Fruit fly (Drosophila melanogaster): ENCODE results near the gene CG12170.
A peak's percentile ranks its signal among the peaks of the same experiment; 100 is the strongest.

The CG12170 gene

DNA sequence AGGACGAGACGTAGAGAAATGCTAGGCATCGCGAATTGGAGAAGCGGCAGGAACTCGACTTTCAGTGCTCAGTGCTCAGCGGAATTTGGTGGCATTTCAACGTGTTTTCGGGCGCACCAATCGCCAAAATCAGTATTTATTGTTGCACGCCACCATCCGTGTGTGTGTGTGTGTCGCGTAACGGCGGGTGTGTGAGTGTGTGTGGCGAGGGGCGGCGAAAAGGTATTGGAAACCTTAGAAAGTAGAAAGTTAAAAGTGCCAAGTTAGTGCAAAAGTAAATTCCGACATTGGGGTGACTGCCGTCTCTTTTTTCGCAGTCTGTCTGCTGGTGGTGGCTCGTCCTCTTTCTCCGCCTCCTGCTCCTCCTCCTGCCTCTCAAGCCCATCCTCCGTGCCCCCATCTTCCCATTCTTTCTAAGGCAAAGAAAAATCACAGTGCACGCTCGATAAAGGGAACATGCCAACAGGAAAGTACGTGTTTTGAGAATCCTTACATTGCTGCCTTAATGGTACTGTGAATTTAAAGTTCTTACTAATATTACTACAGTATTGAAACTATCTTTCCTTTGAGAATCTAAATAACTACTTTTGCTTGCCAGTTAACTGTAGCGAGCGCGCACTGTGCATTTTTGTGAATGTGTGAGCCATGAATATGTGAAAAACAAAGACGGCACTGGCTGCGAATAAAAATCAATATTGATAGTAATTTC lies 49.2 kb downstream of the CG12170 start (continued):
- TF ChIP-seq Vsx1 (GFP tag; optimal IDR thresholded peaks at IDR 0.05) (peak; percentile 15), Atf3 (GFP tag; optimal IDR thresholded peaks at IDR 0.05) (no peak), CG4328 (GFP tag; optimal IDR thresholded peaks at IDR 0.05) (no peak), CG13775 (GFP tag; optimal IDR thresholded peaks at IDR 0.05) (no peak), CG9817 (tag; optimal IDR thresholded peaks at IDR 0.05) (peak; percentile 55), ken (GFP tag; IDR thresholded peaks at IDR 0.05) (peak; percentile 40; the same call in 1 of the 3 replicates), CG32532 (GFP tag; IDR thresholded peaks at IDR 0.05) (peak; percentile 24; the same call in 1 of the 2 replicates), B-H1 (GFP tag; IDR thresholded peaks at IDR 0.05) (peak; percentile 15; the same call in 2 of the 3 replicates), CG1832 (GFP tag; optimal IDR thresholded peaks at IDR 0.05) (no peak), corto (GFP tag; optimal IDR thresholded peaks at IDR 0.05) (no peak), tll (GFP tag; optimal IDR thresholded peaks at IDR 0.05) (no peak), psq (GFP tag; optimal IDR thresholded peaks at IDR 0.05) (no peak), Dip3 (GFP tag; optimal IDR thresholded peaks at IDR 0.05) (peak; percentile 25), gce (GFP tag; IDR thresholded peaks at IDR 0.05) (no peak), dysf (GFP tag; IDR thresholded peaks at IDR 0.05) (peak; percentile 61; the same call in 2 of the 3 replicates), wor (GFP tag; IDR thresholded peaks at IDR 0.05) (peak; percentile 15; the same call in 1 of the 2 replicates), CG13296 (GFP tag; optimal IDR thresholded peaks at IDR 0.05) (peak; percentile 39), CG7786 (GFP tag; optimal IDR thresholded peaks at IDR 0.05) (peak; percentile 10), CG11560 (tag; IDR thresholded peaks at IDR 0.05) (0 out of 3 replicates have a peak, but pooled peaks have one; percentile 29), ewg (GFP tag; optimal IDR thresholded peaks at IDR 0.05) (no peak), ind (GFP tag; optimal IDR thresholded peaks at IDR 0.05) (peak; percentile 60), yki (optimal IDR thresholded peaks at IDR 0.05) (no peak), dmrt99B (tag; optimal IDR thresholded peaks at IDR 0.05) (peak; percentile 77), CG17568 (GFP tag; optimal IDR thresholded peaks at IDR 0.05) (no peak), C15 (GFP tag; IDR thresholded peaks at IDR 0.05) (no peak), ash1 (GFP tag; optimal IDR thresholded peaks at IDR 0.05) (no peak), CG7987 (GFP tag; optimal IDR thresholded peaks at IDR 0.05) (no peak), CG14050 (GFP tag; IDR thresholded peaks at IDR 0.05) (peak; percentile 36; the same call in 1 of the 3 replicates), HHEX (GFP tag; optimal IDR thresholded peaks at IDR 0.05) (peak; percentile 59), CG7928 (GFP tag; optimal IDR thresholded peaks at IDR 0.05) (peak; percentile 11), CG1602 (GFP tag; optimal IDR thresholded peaks at IDR 0.05) (peak; percentile 18), slp2 (GFP tag; optimal IDR thresholded peaks at IDR 0.05) (peak; percentile 24), CG13894 (tag; optimal IDR thresholded peaks at IDR 0.05) (peak; percentile 64), zfh1 (GFP tag; IDR thresholded peaks at IDR 0.05) (no peak; the same call in 2 of the 3 replicates), gt (GFP tag; IDR thresholded peaks at IDR 0.05) (no peak), lov (optimal IDR thresholded peaks at IDR 0.05) (no peak), lov (GFP tag; IDR thresholded peaks at IDR 0.05) (no peak), emc (GFP tag; optimal IDR thresholded peaks at IDR 0.05) (no peak)
